Fruit fly (Drosophila melanogaster): ENCODE data around the gene orion.

Gene orion

DNA sequence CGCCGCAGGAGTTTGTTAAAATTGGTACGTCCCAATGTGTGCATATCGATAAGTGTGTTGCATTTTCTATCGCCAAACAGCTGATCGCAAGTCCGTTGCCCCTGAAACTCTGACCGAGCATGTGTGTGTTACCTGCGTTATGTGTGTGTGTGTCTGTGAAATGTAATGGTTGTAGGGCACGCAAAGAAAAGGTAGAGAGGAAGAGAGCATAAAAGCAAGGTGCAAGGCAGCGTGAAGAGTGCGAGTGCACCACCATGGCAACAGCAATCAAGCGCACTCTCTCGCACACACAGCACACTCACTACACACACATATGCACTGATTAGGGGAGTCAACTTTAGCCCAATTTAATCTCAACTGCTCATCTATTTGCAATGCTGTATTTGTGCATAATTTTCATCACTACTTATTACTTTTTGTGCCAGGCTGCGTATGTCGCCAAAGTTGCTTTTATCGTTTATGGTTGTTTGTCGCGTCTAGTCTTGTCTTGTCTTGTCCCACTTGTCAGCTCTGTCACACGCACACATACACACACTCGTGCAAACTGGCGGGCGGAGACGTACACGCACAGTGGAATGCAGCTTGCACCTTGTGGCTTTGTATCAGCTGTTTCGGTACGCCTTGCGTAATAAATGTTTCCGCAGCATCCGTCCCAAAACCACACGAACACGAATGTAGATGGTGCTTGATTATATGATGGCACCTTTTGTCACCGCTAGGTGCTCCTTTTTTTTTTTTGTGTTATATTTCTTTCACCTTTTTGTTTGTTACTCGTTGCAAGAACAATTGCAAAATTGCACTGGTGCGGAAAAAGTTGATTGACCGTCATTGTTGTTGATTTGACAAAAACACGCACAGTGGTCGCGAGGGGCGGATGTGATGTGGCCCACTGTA is 8.9 kb downstream of the orion start:
- TF ChIP-seq CG32121 (GFP tag; IDR thresholded peaks at IDR 0.05), result peak; percentile 82
- peak; percentile 83 for TF ChIP-seq CG8159 (tag; optimal IDR thresholded peaks at IDR 0.05)
- TF ChIP-seq rn (GFP tag; IDR thresholded peaks at IDR 0.05), result peak; percentile 34; the same call in 1 of the 2 replicates
- TF ChIP-seq Snoo (tag; optimal IDR thresholded peaks at IDR 0.05), result peak; percentile 79
- TF ChIP-seq CG4496 (GFP tag; IDR thresholded peaks at IDR 0.05), result no peak; the same call in 1 of the 3 replicates
- peak; percentile 84 for TF ChIP-seq CG8301 (tag; optimal IDR thresholded peaks at IDR 0.05)
- TF ChIP-seq CG15710 (tag; optimal IDR thresholded peaks at IDR 0.05), result peak; percentile 75
- peak; percentile 55; the same call in 1 of the 2 replicates for TF ChIP-seq Ets98B (GFP tag; IDR thresholded peaks at IDR 0.05)
- TF ChIP-seq CG14655 (GFP tag; optimal IDR thresholded peaks at IDR 0.05), result peak; percentile 90
- TF ChIP-seq D1 (tag; optimal IDR thresholded peaks at IDR 0.05), result no peak
- TF ChIP-seq gl (tag; optimal IDR thresholded peaks at IDR 0.05), result no peak
- TF ChIP-seq CG17806 (tag; optimal IDR thresholded peaks at IDR 0.05), result peak; percentile 54
- peak; percentile 91 for TF ChIP-seq EcR (GFP tag; optimal IDR thresholded peaks at IDR 0.05)
- peak; percentile 64 for TF ChIP-seq CG34367 (tag; optimal IDR thresholded peaks at IDR 0.05)
- TF ChIP-seq CG12605 (GFP tag; IDR thresholded peaks at IDR 0.05), result no peak; the same call in 1 of the 2 replicates
- TF ChIP-seq CG13204 (GFP tag; optimal IDR thresholded peaks at IDR 0.05), result no peak
- TF ChIP-seq CG9948 (tag; optimal IDR thresholded peaks at IDR 0.05), result peak; percentile 75
- TF ChIP-seq CG10348 (GFP tag; IDR thresholded peaks at IDR 0.05), result peak; percentile 47
- TF ChIP-seq Pif1A (GFP tag; optimal IDR thresholded peaks at IDR 0.05), result peak; percentile 87
- peak; percentile 65 for TF ChIP-seq Pif1B (GFP tag; optimal IDR thresholded peaks at IDR 0.05)
- TF ChIP-seq fd96Ca (GFP tag; IDR thresholded peaks at IDR 0.05), result peak; percentile 85

DNA sequence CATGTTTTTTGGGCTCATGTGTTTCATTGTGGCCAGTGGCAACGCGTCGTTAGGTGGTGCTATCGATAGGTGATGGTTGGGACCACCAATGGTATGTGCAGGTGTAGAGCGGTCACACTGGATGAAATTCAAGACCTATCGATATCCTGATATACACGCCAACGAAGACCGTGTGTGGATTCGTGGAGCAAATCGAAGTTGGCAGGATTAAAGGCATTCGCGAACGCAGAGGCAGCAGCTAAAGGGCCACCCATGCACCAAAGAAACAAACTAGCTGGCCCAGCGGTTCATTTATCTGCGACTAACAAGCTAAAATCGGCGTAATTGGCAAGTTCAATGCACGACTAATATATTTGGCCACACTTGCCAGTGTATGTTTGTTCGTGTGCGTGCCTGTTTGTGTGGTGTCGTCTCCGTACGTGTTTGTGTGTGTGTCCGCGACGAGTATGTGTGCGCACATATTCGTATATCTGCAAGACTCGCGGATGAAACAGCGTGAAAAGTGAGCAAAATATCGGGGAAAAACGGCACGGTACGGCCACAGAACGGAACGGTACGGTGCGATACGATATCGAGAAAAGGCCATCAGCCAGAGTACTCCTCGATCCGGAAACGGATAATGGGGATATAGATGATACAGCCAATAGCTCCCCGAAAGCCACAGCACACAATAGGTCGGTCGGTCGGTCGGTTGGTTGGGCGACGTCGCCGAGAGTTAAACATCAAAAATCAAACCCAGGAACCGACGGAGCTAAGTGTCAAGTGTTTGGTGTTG is 10.7 kb downstream of the orion start, which contains the start of gene Ubr3:
Gene Ubr3, plus strand, starts transcription at position 99 of the 775 bp plus-strand sequence.
- no peak for TF ChIP-seq rn (GFP tag; IDR thresholded peaks at IDR 0.05)
- TF ChIP-seq CG8301 (tag; optimal IDR thresholded peaks at IDR 0.05), result no peak
- TF ChIP-seq D1 (tag; optimal IDR thresholded peaks at IDR 0.05), result no peak
- TF ChIP-seq Pif1A (GFP tag; optimal IDR thresholded peaks at IDR 0.05), result no peak
- no peak for TF ChIP-seq Snoo (tag; optimal IDR thresholded peaks at IDR 0.05)
- no peak for TF ChIP-seq CG34367 (tag; optimal IDR thresholded peaks at IDR 0.05)
- peak; percentile 95 for TF ChIP-seq EcR (GFP tag; optimal IDR thresholded peaks at IDR 0.05)
- no peak for TF ChIP-seq Pif1B (GFP tag; optimal IDR thresholded peaks at IDR 0.05)
- TF ChIP-seq CG32121 (GFP tag; IDR thresholded peaks at IDR 0.05), result no peak
- TF ChIP-seq fd96Ca (GFP tag; IDR thresholded peaks at IDR 0.05), result 0 out of 3 replicates have a peak, but pooled peaks have one; percentile 16
- TF ChIP-seq CG17806 (tag; optimal IDR thresholded peaks at IDR 0.05), result no peak
- no peak for TF ChIP-seq CG14655 (GFP tag; optimal IDR thresholded peaks at IDR 0.05)
- TF ChIP-seq CG15710 (tag; optimal IDR thresholded peaks at IDR 0.05), result no peak
- no peak for TF ChIP-seq Ets98B (GFP tag; IDR thresholded peaks at IDR 0.05)
- TF ChIP-seq CG4496 (GFP tag; IDR thresholded peaks at IDR 0.05), result peak; percentile 26; the same call in 1 of the 3 replicates

DNA sequence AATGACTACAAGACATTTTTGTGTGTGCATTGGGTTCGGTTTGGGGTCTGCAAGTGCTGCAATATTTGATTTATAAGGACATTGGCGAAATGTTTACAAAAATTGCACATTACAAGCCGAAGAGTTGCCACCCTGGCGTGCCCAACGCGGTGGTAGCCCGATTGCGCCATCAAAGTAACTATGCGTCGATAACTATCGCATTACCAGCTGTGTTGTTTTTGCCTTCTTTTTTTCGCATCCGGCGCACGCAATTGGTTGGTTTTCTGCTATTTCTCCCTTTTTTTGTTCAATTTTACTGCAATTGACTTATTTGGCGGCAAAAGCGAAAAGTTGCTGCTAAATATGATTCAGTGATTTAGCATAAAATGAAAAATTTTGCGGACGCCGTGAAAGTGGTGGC is 12.0 kb downstream of the orion start, which contains the start of gene RpS14b:
Gene RpS14b, plus strand, starts transcription at position 220 of the 400 bp plus-strand sequence.
- TF ChIP-seq Pif1B (GFP tag; optimal IDR thresholded peaks at IDR 0.05) (peak; percentile 10), CG8301 (tag; optimal IDR thresholded peaks at IDR 0.05) (peak; percentile 19), Ets98B (GFP tag; IDR thresholded peaks at IDR 0.05) (peak; percentile 61), CG10348 (GFP tag; IDR thresholded peaks at IDR 0.05) (no peak), CG13204 (GFP tag; optimal IDR thresholded peaks at IDR 0.05) (peak; percentile 30), CG34367 (tag; optimal IDR thresholded peaks at IDR 0.05) (peak; percentile 51), Pif1A (GFP tag; optimal IDR thresholded peaks at IDR 0.05) (peak; percentile 42), D1 (tag; optimal IDR thresholded peaks at IDR 0.05) (no peak), CG9948 (tag; optimal IDR thresholded peaks at IDR 0.05) (peak; percentile 3), CG8159 (tag; optimal IDR thresholded peaks at IDR 0.05) (peak; percentile 28), gl (tag; optimal IDR thresholded peaks at IDR 0.05) (peak; percentile 39), rn (GFP tag; IDR thresholded peaks at IDR 0.05) (0 out of 2 replicates have a peak, but pooled peaks have one; percentile 6), fd96Ca (GFP tag; IDR thresholded peaks at IDR 0.05) (peak; percentile 60; the same call in 2 of the 3 replicates), CG32121 (GFP tag; IDR thresholded peaks at IDR 0.05) (peak; percentile 51), CG12605 (GFP tag; IDR thresholded peaks at IDR 0.05) (peak; percentile 43; the same call in 1 of the 2 replicates), Snoo (tag; optimal IDR thresholded peaks at IDR 0.05) (peak; percentile 67), CG15710 (tag; optimal IDR thresholded peaks at IDR 0.05) (peak; percentile 55), EcR (GFP tag; optimal IDR thresholded peaks at IDR 0.05) (no peak), CG17806 (tag; optimal IDR thresholded peaks at IDR 0.05) (no peak), CG4496 (GFP tag; IDR thresholded peaks at IDR 0.05) (peak; percentile 79), CG14655 (GFP tag; optimal IDR thresholded peaks at IDR 0.05) (no peak)

dm6 chrX:7933210-7933915 is 13.3 kb downstream of the orion start, which contains the start of the genes Dhdds and RpS14a:
Dhdds (minus strand) TSS chrX:7933351.
RpS14a (plus strand) TSS chrX:7933742.
- TF ChIP-seq Pif1A (GFP tag; optimal IDR thresholded peaks at IDR 0.05), result peak; percentile 32
- TF ChIP-seq CG12605 (GFP tag; IDR thresholded peaks at IDR 0.05), result 0 out of 2 replicates have a peak, but pooled peaks have one; percentile 18
- TF ChIP-seq CG34367 (tag; optimal IDR thresholded peaks at IDR 0.05), result peak; percentile 38
- peak; percentile 55 for TF ChIP-seq Snoo (tag; optimal IDR thresholded peaks at IDR 0.05)
- no peak for TF ChIP-seq rn (GFP tag; IDR thresholded peaks at IDR 0.05)
- TF ChIP-seq gl (tag; optimal IDR thresholded peaks at IDR 0.05), result peak; percentile 1

Data from whole organism, pupa.